Fruit fly (Drosophila melanogaster): ENCODE data around the gene trol.

Gene trol

DNA sequence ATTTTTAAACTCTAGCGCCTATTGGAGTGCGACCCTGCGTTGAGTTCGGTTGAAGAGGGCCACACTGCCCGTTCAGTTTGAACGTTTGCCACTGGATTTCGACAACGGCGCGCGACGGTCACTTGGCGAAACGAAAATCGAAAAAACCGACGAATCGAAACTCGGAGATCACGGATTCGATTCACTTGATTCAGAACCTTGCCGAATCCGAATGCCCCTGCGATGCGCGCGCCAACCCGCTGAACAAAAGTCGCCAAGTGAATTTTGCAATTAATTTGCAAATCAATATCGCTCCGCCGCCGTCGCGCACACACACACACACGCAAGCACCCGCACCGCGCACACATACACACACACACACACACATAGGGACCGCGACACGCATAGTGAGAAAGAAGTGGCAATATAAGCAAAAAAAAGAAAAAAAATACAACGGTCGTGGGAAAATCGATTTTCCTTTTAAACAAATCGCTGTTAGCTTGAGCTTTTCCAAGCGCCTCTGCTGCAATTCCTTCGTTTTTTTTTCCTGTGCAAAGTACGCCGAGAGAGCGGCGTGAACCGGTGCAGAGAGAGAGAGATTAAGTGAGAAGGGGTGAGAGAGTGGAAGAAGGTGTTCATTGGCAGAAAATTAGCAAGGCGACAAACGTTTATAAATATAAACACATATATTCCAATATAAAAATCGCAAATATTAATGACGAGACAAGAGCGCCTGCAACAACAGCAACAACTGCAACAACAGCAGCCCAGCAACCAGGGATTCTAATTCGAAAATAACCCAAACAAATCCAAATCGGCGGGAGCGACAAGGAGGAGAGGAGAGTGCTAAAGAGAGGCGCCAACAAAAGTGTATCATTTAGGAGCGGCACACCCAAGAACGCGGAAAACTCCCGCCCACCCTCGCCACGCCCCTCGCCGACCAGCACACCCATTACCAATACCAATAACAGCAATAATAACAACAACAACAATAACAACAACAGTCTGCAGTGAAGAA, 43.5 kb upstream of the trol start, which contains the start of gene egh (continued):
- no peak for TF ChIP-seq ab (GFP tag; optimal IDR thresholded peaks at IDR 0.05)
- no peak for TF ChIP-seq CG11085 (GFP tag; IDR thresholded peaks at IDR 0.05)
- no peak for TF ChIP-seq CG11560 (tag; IDR thresholded peaks at IDR 0.05)
- no peak for TF ChIP-seq peb (GFP tag; IDR thresholded peaks at IDR 0.05)
- peak; percentile 0 to 37 for TF ChIP-seq chif (GFP tag; optimal IDR thresholded peaks at IDR 0.05)
- TF ChIP-seq CG10543 (GFP tag; optimal IDR thresholded peaks at IDR 0.05), result peak; percentile 19
- no peak for TF ChIP-seq CG7987 (GFP tag; optimal IDR thresholded peaks at IDR 0.05)
- no peak for TF ChIP-seq Sry-β (GFP tag; optimal IDR thresholded peaks at IDR 0.05)
- no peak for TF ChIP-seq CG1024 (GFP tag; IDR thresholded peaks at IDR 0.05)
- peak; percentile 21; the same call in 1 of the 2 replicates for TF ChIP-seq vvl (GFP tag; IDR thresholded peaks at IDR 0.05)
- TF ChIP-seq ranshi (GFP tag; IDR thresholded peaks at IDR 0.05), result 0 out of 2 replicates have a peak, but pooled peaks have one; percentile 8
- 0 out of 2 replicates have a peak, but pooled peaks have one; percentile 9 for TF ChIP-seq ssp (GFP tag; IDR thresholded peaks at IDR 0.05)
- no peak for TF ChIP-seq fru (optimal IDR thresholded peaks at IDR 0.05)
- no peak for TF ChIP-seq D19B (GFP tag; optimal IDR thresholded peaks at IDR 0.05)
- no peak for TF ChIP-seq aop (GFP tag; IDR thresholded peaks at IDR 0.05)
- TF ChIP-seq tin (GFP tag; optimal IDR thresholded peaks at IDR 0.05), result no peak
- no peak for TF ChIP-seq CG9215 (GFP tag; IDR thresholded peaks at IDR 0.05)
- TF ChIP-seq Trl (optimal IDR thresholded peaks at IDR 0.05), result peak; percentile 76 to 92
- TF ChIP-seq Trl (GFP tag; optimal IDR thresholded peaks at IDR 0.05), result peak; percentile 51
- peak; percentile 40; the same call in 1 of the 2 replicates for TF ChIP-seq klu (GFP tag; IDR thresholded peaks at IDR 0.05)
- TF ChIP-seq repo (GFP tag; optimal IDR thresholded peaks at IDR 0.05), result no peak
- no peak for TF ChIP-seq ind (GFP tag; optimal IDR thresholded peaks at IDR 0.05)
- no peak for TF ChIP-seq NK7.1 (GFP tag; optimal IDR thresholded peaks at IDR 0.05)
- TF ChIP-seq CG10366 (GFP tag; IDR thresholded peaks at IDR 0.05), result peak; percentile 59
- TF ChIP-seq CG3726 (GFP tag; IDR thresholded peaks at IDR 0.05), result no peak
- TF ChIP-seq dysf (GFP tag; IDR thresholded peaks at IDR 0.05), result 0 out of 3 replicates have a peak, but pooled peaks have one; percentile 17
- peak; percentile 26; the same call in 1 of the 2 replicates for TF ChIP-seq sisA (GFP tag; IDR thresholded peaks at IDR 0.05)
- TF ChIP-seq ERR (GFP tag; optimal IDR thresholded peaks at IDR 0.05), result no peak
- TF ChIP-seq pfk (GFP tag; optimal IDR thresholded peaks at IDR 0.05), result no peak
- TF ChIP-seq CG10654 (GFP tag; optimal IDR thresholded peaks at IDR 0.05), result no peak
- TF ChIP-seq insv (GFP tag; optimal IDR thresholded peaks at IDR 0.05), result peak in 1 of 2 experiments; percentile 60
- TF ChIP-seq Ada2b (GFP tag; IDR thresholded peaks at IDR 0.05), result peak; percentile 17; the same call in 1 of the 2 replicates
- TF ChIP-seq Stat92E (GFP tag; optimal IDR thresholded peaks at IDR 0.05), result no peak
- no peak for TF ChIP-seq CG8388 (GFP tag; optimal IDR thresholded peaks at IDR 0.05)
- no peak for TF ChIP-seq CG15696 (tag; optimal IDR thresholded peaks at IDR 0.05)
- no peak for TF ChIP-seq dimm (GFP tag; IDR thresholded peaks at IDR 0.05)
- peak; percentile 43 for TF ChIP-seq Sin3A (optimal IDR thresholded peaks at IDR 0.05)
- TF ChIP-seq Fer2 (tag; optimal IDR thresholded peaks at IDR 0.05), result no peak
- TF ChIP-seq CG10274 (GFP tag; optimal IDR thresholded peaks at IDR 0.05), result no peak
- no peak for TF ChIP-seq ATbp (GFP tag; optimal IDR thresholded peaks at IDR 0.05)
- no peak for TF ChIP-seq CG17612 (GFP tag; IDR thresholded peaks at IDR 0.05)
- TF ChIP-seq HLH4C (GFP tag; IDR thresholded peaks at IDR 0.05; ENCODE audit: partially characterized antibody), result peak; percentile 36; the same call in 1 of the 3 replicates
- TF ChIP-seq H15 (GFP tag; IDR thresholded peaks at IDR 0.05), result 0 out of 3 replicates have a peak, but pooled peaks have one; percentile 31
- TF ChIP-seq Dek (tag; optimal IDR thresholded peaks at IDR 0.05), result no peak
- peak; percentile 25 for TF ChIP-seq Hmr (GFP tag; optimal IDR thresholded peaks at IDR 0.05)
- no peak for TF ChIP-seq kah (GFP tag; optimal IDR thresholded peaks at IDR 0.05)
- TF ChIP-seq CG11398 (GFP tag; optimal IDR thresholded peaks at IDR 0.05), result no peak
- no peak for TF ChIP-seq fd96Cb (tag; optimal IDR thresholded peaks at IDR 0.05)
- no peak for TF ChIP-seq CG16863 (GFP tag; optimal IDR thresholded peaks at IDR 0.05)
- TF ChIP-seq CG12071 (GFP tag; optimal IDR thresholded peaks at IDR 0.05), result no peak
